Fruit fly (Drosophila melanogaster) S2 (cell line): ENCODE data around the gene CG18731.

Source experiments
- CG8478 ChIP-seq: fragments of >200 bp; optimal IDR thresholded peaks from 2 replicates; lab custom pipeline; 2018
- CTCF ChIP-seq, 2 experiments: fragments of >200 bp; optimal IDR thresholded peaks; 2 replicates each; lab custom pipeline; 2018

- no peak for TF ChIP-seq CTCF (optimal IDR thresholded peaks at IDR 0.05; lab: Kevin White, UChicago)
- TF ChIP-seq CG8478 (lab: Kevin White, UChicago): no peak
These were observed 40.7 kb downstream of the CG18731 start, which contains the start of gene kay for dm6 chr3R:29765267-29766095.
